Worm (Caenorhabditis elegans): ENCODE data around the gene clk-1.

DNA sequence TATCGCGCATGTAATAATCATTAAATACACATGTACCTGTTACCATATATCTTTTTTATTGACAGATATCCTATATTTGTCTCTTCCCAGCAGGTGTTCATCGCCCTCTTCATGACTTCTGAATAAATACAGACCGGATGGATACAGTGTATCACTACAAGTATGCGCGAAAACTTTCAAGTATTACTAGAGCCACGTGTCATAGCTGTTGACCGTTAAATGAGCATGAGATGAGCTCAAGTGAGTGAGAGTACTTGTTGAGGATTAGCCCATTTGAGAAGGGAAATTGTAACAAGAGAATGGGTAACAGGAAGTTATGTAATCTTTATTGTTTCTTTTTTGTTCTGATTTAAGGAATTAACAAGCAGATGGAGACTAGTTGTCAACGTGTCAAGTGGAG, 32.6 kb upstream of the clk-1 start:
- TF ChIP-seq B0310.2 (tag; optimal IDR thresholded peaks at IDR 0.05) (no peak), ama-1 (optimal IDR thresholded peaks at IDR 0.05) (no peak), ets-7 (tag; optimal IDR thresholded peaks at IDR 0.05) (no peak), pes-1 (GFP tag; IDR thresholded peaks at IDR 0.05) (no peak), ceh-13 (GFP tag; optimal IDR thresholded peaks at IDR 0.05) (no peak), tbx-37 (GFP tag; conservative IDR thresholded peaks at IDR 0.05) (no peak), hmbx-1 (tag; optimal IDR thresholded peaks at IDR 0.05) (no peak), tbx-11 (GFP tag; IDR thresholded peaks at IDR 0.05) (no peak), scrt-1 (GFP tag; IDR thresholded peaks at IDR 0.05) (no peak), ceh-36 (tag; optimal IDR thresholded peaks at IDR 0.05) (no peak)
